Fruit fly (Drosophila melanogaster): ENCODE data around the gene CG42342.

Gene CG42342

dm6 chr3R:16615009-16615408 lies 112.4 kb downstream of the CG42342 start, which contains the start of gene CG17562:
CG17562 (plus strand) TSS chr3R:16615309.
- TF ChIP-seq CTCF (optimal IDR thresholded peaks at IDR 0.05) (no peak), CG8478 (optimal IDR thresholded peaks at IDR 0.05) (no peak)

- TF ChIP-seq CTCF (optimal IDR thresholded peaks at IDR 0.05) (no peak), CG8478 (optimal IDR thresholded peaks at IDR 0.05) (no peak)
Observed at dm6 chr3R:16617650-16618049, 115.1 kb downstream of the CG42342 start, which contains the start of gene CG17560. CG17560 (plus strand) TSS chr3R:16617950.

dm6 chr3R:16620478-16620877 lies 117.9 kb downstream of the CG42342 start, which contains the start of gene CG14893:
CG14893 (plus strand) TSS chr3R:16620778.
- TF ChIP-seq CG8478 (optimal IDR thresholded peaks at IDR 0.05) (no peak), CTCF (optimal IDR thresholded peaks at IDR 0.05) (no peak)
